Worm (Caenorhabditis elegans) whole organism, young adult: ENCODE data around the gene grl-3.

Experiments
- B0035.1 ChIP-seq: sonication (generic microtip); optimal IDR thresholded peaks from 2 replicates; lab custom pipeline; 2016; ENCODE audit warnings: missing genetic modification characterization, mild to moderate bottlenecking, missing compliant biosample characterization, missing genotype, missing genetic modification reagents
- B0261.1 ChIP-seq: sonication (generic microtip); optimal IDR thresholded peaks from 2 replicates; lab custom pipeline; 2016; ENCODE audit warnings: mild to moderate bottlenecking, missing genetic modification characterization, moderate library complexity, missing compliant biosample characterization
- B0336.3 ChIP-seq: fragments of 200-800 bp; sonication (Bioruptor generic); IDR thresholded peaks from 2 replicates; pipeline ENCODE4 v1.3.6; 2022; ENCODE audit warnings: missing genetic modification characterization, missing compliant biosample characterization
- C17E4.6 ChIP-seq: fragments of 200-800 bp; sonication (Bioruptor generic); IDR thresholded peaks from 2 replicates; pipeline ENCODE4 v1.3.6; 2022; ENCODE audit warnings: missing genetic modification reagents, missing genetic modification characterization, missing compliant biosample characterization
- D2030.7 ChIP-seq: fragments of 200-800 bp; sonication (Bioruptor generic); IDR thresholded peaks from 2 replicates; pipeline ENCODE4 v1.3.6; 2022; ENCODE audit warnings: missing genetic modification reagents, missing genetic modification characterization, missing compliant biosample characterization
- F10E7.11 ChIP-seq: sonication (generic microtip); optimal IDR thresholded peaks from 2 replicates; lab custom pipeline; 2017; ENCODE audit warnings: mild to moderate bottlenecking, missing genetic modification characterization, moderate library complexity, missing compliant biosample characterization
- F22D6.2 ChIP-seq: sonication (generic microtip); optimal IDR thresholded peaks from 2 replicates; lab custom pipeline; 2016; ENCODE audit warnings: mild to moderate bottlenecking, missing genetic modification characterization, missing compliant biosample characterization
- F33H1.4 ChIP-seq: fragments of 200-800 bp; sonication (Bioruptor generic); IDR thresholded peaks from 2 replicates; pipeline ENCODE4 v1.3.6; 2022; ENCODE audit warnings: missing genetic modification reagents, missing genetic modification characterization, missing compliant biosample characterization
- F39B2.1 ChIP-seq: fragments of 200-800 bp; sonication (Bioruptor generic); IDR thresholded peaks from 2 replicates; pipeline ENCODE4 v1.3.6; 2022; ENCODE audit warnings: missing genetic modification reagents, missing genetic modification characterization, missing compliant biosample characterization
- F49E8.2 ChIP-seq: sonication (generic microtip); optimal IDR thresholded peaks from 3 replicates; lab custom pipeline; 2017; ENCODE audit warnings: missing genetic modification characterization, mild to moderate bottlenecking, missing compliant biosample characterization, antibody characterized with exemption, moderate library complexity; ENCODE audit not compliant: insufficient read depth
- F52B5.7 ChIP-seq: sonication (generic microtip); optimal IDR thresholded peaks from 2 replicates; lab custom pipeline; 2016; ENCODE audit warnings: mild to moderate bottlenecking, missing genetic modification characterization, missing compliant biosample characterization
- F57A8.1 ChIP-seq: fragments of 200-800 bp; sonication (Bioruptor generic); optimal IDR thresholded peaks from 2 replicates; lab custom pipeline; 2018; ENCODE audit warnings: mild to moderate bottlenecking, missing genetic modification characterization, moderate library complexity, missing compliant biosample characterization
- F57C9.4 ChIP-seq: sonication (generic microtip); optimal IDR thresholded peaks from 2 replicates; lab custom pipeline; 2017; ENCODE audit warnings: mild to moderate bottlenecking, missing genetic modification characterization, missing compliant biosample characterization
- Y53F4B.3 ChIP-seq: fragments of 200-800 bp; sonication (Bioruptor generic); IDR thresholded peaks from 2 replicates; pipeline ENCODE4 v1.3.6; 2022; ENCODE audit warnings: missing genetic modification reagents, missing genetic modification characterization, missing compliant biosample characterization
- akir-1 ChIP-seq: fragments of 200-800 bp; sonication (Bioruptor generic); optimal IDR thresholded peaks from 2 replicates; lab custom pipeline; 2018; ENCODE audit warnings: mild to moderate bottlenecking, missing genetic modification characterization, moderate library complexity, missing compliant biosample characterization
- attf-6 ChIP-seq: fragments of 200-800 bp; sonication (Bioruptor generic); IDR thresholded peaks from 2 replicates; pipeline ENCODE4 v1.3.6; 2022; ENCODE audit warnings: missing genetic modification reagents, missing genetic modification characterization, missing compliant biosample characterization
- cebp-1 ChIP-seq, 2 experiments: fragments of 200-800 bp in 1 of 2; sonication (Bioruptor generic) in 1 of 2; sonication (generic microtip) in 1 of 2; IDR thresholded peaks in 1 of 2; optimal IDR thresholded peaks in 1 of 2; 2 replicates each; pipeline versions ENCODE4 v1.3.6 to Lab custom; 2017 to 2022; ENCODE audit warnings: missing compliant biosample characterization in 2 of 2, missing genetic modification characterization in 2 of 2, mild to moderate bottlenecking in 1 of 2, missing genetic modification reagents in 1 of 2, moderate library complexity in 1 of 2
- ceh-27 ChIP-seq: fragments of 200-800 bp; sonication (Bioruptor generic); optimal IDR thresholded peaks from 2 replicates; lab custom pipeline; 2018; ENCODE audit warnings: mild to moderate bottlenecking, missing genetic modification characterization, moderate library complexity, missing compliant biosample characterization
- dox-1 ChIP-seq: fragments of 200-800 bp; sonication (Bioruptor generic); IDR thresholded peaks from 2 replicates; pipeline ENCODE4 v1.3.6; 2022; ENCODE audit warnings: missing genetic modification reagents, missing genetic modification characterization, missing compliant biosample characterization
- egrh-3 ChIP-seq: fragments of 200-800 bp; sonication (Bioruptor generic); IDR thresholded peaks from 2 replicates; pipeline ENCODE4 v1.3.6; 2022; ENCODE audit warnings: missing genetic modification reagents, missing genetic modification characterization, missing compliant biosample characterization
- fkh-3 ChIP-seq: sonication (generic microtip); optimal IDR thresholded peaks from 2 replicates; lab custom pipeline; 2016; ENCODE audit warnings: mild to moderate bottlenecking, missing genetic modification characterization, missing compliant biosample characterization
- gei-17 ChIP-seq: fragments of 200-800 bp; sonication (Bioruptor generic); optimal IDR thresholded peaks from 2 replicates; lab custom pipeline; 2018; ENCODE audit warnings: mild to moderate bottlenecking, missing genetic modification characterization, missing compliant biosample characterization
- hlh-26 ChIP-seq: fragments of 200-800 bp; sonication (Bioruptor generic); conservative IDR thresholded peaks from 2 replicates; pipeline ENCODE4 v1.3.6; 2022; ENCODE audit warnings: missing genetic modification reagents, missing genetic modification characterization, missing compliant biosample characterization
- let-526 ChIP-seq: fragments of 200-800 bp; sonication (Bioruptor generic); IDR thresholded peaks from 2 replicates; pipeline ENCODE4 v1.3.6; 2022; ENCODE audit warnings: missing genetic modification reagents, missing genetic modification characterization, missing compliant biosample characterization
- lsy-27 ChIP-seq: sonication (generic microtip); optimal IDR thresholded peaks from 2 replicates; lab custom pipeline; 2017; ENCODE audit warnings: missing genetic modification characterization, mild to moderate bottlenecking, missing compliant biosample characterization, antibody characterized with exemption, missing genotype, borderline replicate concordance; ENCODE audit not compliant: insufficient read depth
- mes-4 ChIP-seq: sonication (generic microtip); optimal IDR thresholded peaks from 2 replicates; lab custom pipeline; 2016; ENCODE audit warnings: missing genotype, missing genetic modification characterization, missing compliant biosample characterization
- nfya-2 ChIP-seq: fragments of 200-800 bp; sonication (Bioruptor generic); IDR thresholded peaks from 2 replicates; pipeline ENCODE4 v1.3.6; 2022; ENCODE audit warnings: missing genetic modification reagents, missing genetic modification characterization, missing compliant biosample characterization
- nhr-90 ChIP-seq: sonication (generic microtip); optimal IDR thresholded peaks from 2 replicates; lab custom pipeline; 2016; ENCODE audit warnings: missing genotype, mild to moderate bottlenecking, missing genetic modification characterization, missing compliant biosample characterization
- rcor-1 ChIP-seq: fragments of 200-800 bp; sonication (Bioruptor generic); IDR thresholded peaks from 2 replicates; pipeline ENCODE4 v1.3.6; 2022; ENCODE audit warnings: missing genetic modification reagents, missing genetic modification characterization, missing compliant biosample characterization
- repo-1 ChIP-seq: sonication (generic microtip); optimal IDR thresholded peaks from 2 replicates; lab custom pipeline; 2017; ENCODE audit warnings: mild to moderate bottlenecking, missing genetic modification characterization, missing compliant biosample characterization
- snpc-1.1 ChIP-seq: sonication (generic microtip); optimal IDR thresholded peaks from 2 replicates; lab custom pipeline; 2017; ENCODE audit warnings: missing genetic modification characterization, mild to moderate bottlenecking, missing compliant biosample characterization, antibody characterized with exemption, moderate library complexity, missing genotype, missing genetic modification reagents; ENCODE audit not compliant: insufficient read depth
- snpc-1.3 ChIP-seq: sonication (generic microtip); optimal IDR thresholded peaks from 2 replicates; lab custom pipeline; 2017; ENCODE audit warnings: missing genetic modification characterization, mild to moderate bottlenecking, missing compliant biosample characterization, antibody characterized with exemption, moderate library complexity, missing genotype, missing genetic modification reagents; ENCODE audit not compliant: insufficient read depth
- sptf-2 ChIP-seq: fragments of 200-800 bp; sonication (Bioruptor generic); optimal IDR thresholded peaks from 2 replicates; lab custom pipeline; 2018; ENCODE audit warnings: mild to moderate bottlenecking, missing genetic modification characterization, missing compliant biosample characterization
- xnd-1 ChIP-seq: sonication (generic microtip); optimal IDR thresholded peaks from 2 replicates; lab custom pipeline; 2016; ENCODE audit warnings: missing genotype, missing genetic modification reagents, missing genetic modification characterization, missing compliant biosample characterization
- zfh-2 ChIP-seq: fragments of 200-800 bp; sonication (Bioruptor generic); conservative IDR thresholded peaks from 2 replicates; pipeline ENCODE4 v1.3.6; 2022; ENCODE audit warnings: missing genetic modification reagents, missing genetic modification characterization, missing compliant biosample characterization
- zim-3 ChIP-seq: sonication (generic microtip); optimal IDR thresholded peaks from 2 replicates; lab custom pipeline; 2017; ENCODE audit warnings: mild to moderate bottlenecking, missing genetic modification characterization, moderate library complexity, missing compliant biosample characterization
- ztf-28 ChIP-seq: fragments of 200-800 bp; sonication (Bioruptor generic); IDR thresholded peaks from 2 replicates; pipeline ENCODE4 v1.3.6; 2022; ENCODE audit warnings: missing genetic modification reagents, missing genetic modification characterization, missing compliant biosample characterization

grl-3 gene

ce11 chrV:11410902-11411561 is at the start of gene grl-3, which contains the start of gene K03B8.8:
Gene grl-3, plus strand, starts transcription at chrV:11411511.
Gene K03B8.8, minus strand, starts transcription at chrV:11411002.
- TF ChIP-seq mes-4 (tag; lab: Kevin White, UChicago) (no peak), Y53F4B.3 (no peak), D2030.7 (GFP tag; lab: Robert Waterston, UW) (no peak), F49E8.2 (tag; lab: Kevin White, UChicago) (no peak), zfh-2 (GFP tag; lab: Robert Waterston, UW) (no peak), F33H1.4 (GFP tag; lab: Robert Waterston, UW) (no peak), sptf-2 (no peak), fkh-3 (tag; lab: Kevin White, UChicago) (no peak), rcor-1 (GFP tag; lab: Robert Waterston, UW) (no peak), F22D6.2 (no peak), let-526 (GFP tag; lab: Robert Waterston, UW) (no peak), hlh-26 (GFP tag; lab: Robert Waterston, UW) (no peak), cebp-1 (GFP tag; IDR thresholded peaks at IDR 0.05; lab: Robert Waterston, UW) (no peak), cebp-1 (tag; optimal IDR thresholded peaks at IDR 0.05; lab: Kevin White, UChicago) (no peak)
- TF ChIP-seq, all 124 proteins: peak for 0

DNA sequence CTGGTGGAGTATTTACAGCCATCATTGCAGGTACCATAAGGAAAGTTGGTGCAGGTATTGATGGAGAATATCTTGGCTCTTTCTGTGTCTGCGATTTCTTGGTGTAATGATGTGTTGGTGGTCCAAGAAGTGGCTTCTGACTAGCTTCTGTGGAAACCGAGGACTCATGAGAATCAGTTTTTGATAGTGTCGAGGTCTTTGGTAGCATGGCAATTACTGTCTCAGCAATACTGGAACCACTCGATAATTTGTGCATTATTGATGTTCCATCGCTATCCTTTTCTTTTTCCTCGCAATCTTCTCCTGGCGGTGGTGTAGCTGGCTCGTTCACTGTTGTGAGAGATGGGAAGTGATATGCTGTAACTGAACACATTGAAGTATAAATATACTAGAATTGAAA is 47.7 kb upstream of the grl-3 start:
- TF ChIP-seq snpc-1.3 (tag; lab: Kevin White, UChicago) = no peak
- no peak for TF ChIP-seq F39B2.1 (GFP tag; lab: Robert Waterston, UW)
- no peak for TF ChIP-seq xnd-1 (tag; lab: Kevin White, UChicago)
- no peak for TF ChIP-seq B0336.3 (GFP tag; lab: Robert Waterston, UW)
- no peak for TF ChIP-seq C17E4.6 (GFP tag; lab: Robert Waterston, UW)
- TF ChIP-seq egrh-3 (GFP tag; lab: Robert Waterston, UW) = no peak
- no peak for TF ChIP-seq akir-1 (GFP tag; lab: Kevin White, UChicago)
- no peak for TF ChIP-seq nfya-2 (GFP tag; lab: Robert Waterston, UW)
- no peak for TF ChIP-seq B0261.1 (tag; lab: Kevin White, UChicago)
- TF ChIP-seq dox-1 (GFP tag; lab: Robert Waterston, UW) = no peak
- TF ChIP-seq gei-17 (GFP tag; lab: Kevin White, UChicago) = no peak
- TF ChIP-seq snpc-1.1 (tag; lab: Kevin White, UChicago) = no peak
- TF ChIP-seq F57A8.1 (GFP tag; lab: Kevin White, UChicago) = no peak

- TF ChIP-seq F52B5.7 (tag; lab: Kevin White, UChicago) (no peak), sptf-2 (no peak), egrh-3 (GFP tag; lab: Robert Waterston, UW) (no peak), lsy-27 (tag; lab: Kevin White, UChicago) (no peak), F33H1.4 (GFP tag; lab: Robert Waterston, UW) (no peak), snpc-1.3 (tag; lab: Kevin White, UChicago) (no peak), ztf-28 (GFP tag; lab: Robert Waterston, UW) (no peak), F10E7.11 (no peak), repo-1 (tag; lab: Kevin White, UChicago) (no peak), F57C9.4 (no peak), zim-3 (no peak), attf-6 (GFP tag; lab: Robert Waterston, UW) (no peak), ceh-27 (GFP tag; lab: Kevin White, UChicago) (no peak), F39B2.1 (GFP tag; lab: Robert Waterston, UW) (no peak), let-526 (GFP tag; lab: Robert Waterston, UW) (no peak), B0035.1 (tag; lab: Kevin White, UChicago) (no peak), fkh-3 (tag; lab: Kevin White, UChicago) (no peak), F57A8.1 (GFP tag; lab: Kevin White, UChicago) (no peak), nhr-90 (tag; lab: Kevin White, UChicago) (no peak)
Observed at ce11 chrV:11366129-11366528, 45.2 kb upstream of the grl-3 start, which contains the start of gene dop-5. Gene dop-5, minus strand, starts transcription at chrV:11366229.
